Worm (Caenorhabditis elegans) whole organism, L4 larva: ENCODE data around the gene ZK829.3.

Source experiments
- ces-1 ChIP-seq: fragments of 150-350 bp; sonication (generic microtip); optimal IDR thresholded peaks from 4 replicates; lab custom pipeline; 2014; ENCODE audit warnings: missing biosample characterization, missing genetic modification reagents, missing genetic modification characterization
- lin-15B ChIP-seq: fragments of 150-350 bp; sonication (generic microtip); optimal IDR thresholded peaks from 3 replicates; lab custom pipeline; 2014; ENCODE audit warnings: missing biosample characterization, missing genetic modification characterization
- madf-9 ChIP-seq: fragments of 200-800 bp; sonication (Bioruptor generic); conservative IDR thresholded peaks from 2 replicates; pipeline ENCODE4 v1.3.6; 2022; ENCODE audit warnings: missing genetic modification reagents, missing genetic modification characterization, missing compliant biosample characterization
- nhr-102 ChIP-seq: sonication (generic microtip); optimal IDR thresholded peaks from 2 replicates; lab custom pipeline; 2016; ENCODE audit warnings: mild to moderate bottlenecking, missing genetic modification characterization, moderate library complexity, missing compliant biosample characterization
- nhr-76 ChIP-seq: fragments of 150-350 bp; optimal IDR thresholded peaks from 2 replicates; lab custom pipeline; 2014; ENCODE audit warnings: missing biosample characterization, missing genetic modification characterization
- skn-1 ChIP-seq: fragments of 150-350 bp; optimal IDR thresholded peaks from 2 replicates; lab custom pipeline; 2014; ENCODE audit warnings: missing biosample characterization, missing genetic modification characterization
- zag-1 ChIP-seq: fragments of 150-350 bp; optimal IDR thresholded peaks from 2 replicates; lab custom pipeline; 2014; ENCODE audit warnings: missing biosample characterization, missing genetic modification characterization

- no peak for TF ChIP-seq ces-1 (GFP tag; lab: Kevin White, UChicago)
- TF ChIP-seq lin-15B (tag; lab: Kevin White, UChicago), result no peak
- no peak for TF ChIP-seq skn-1
- no peak for TF ChIP-seq zag-1 (tag; lab: Kevin White, UChicago)
- no peak for TF ChIP-seq nhr-76 (tag; lab: Kevin White, UChicago)
- no peak for TF ChIP-seq nhr-102 (tag; lab: Kevin White, UChicago)
- no peak for TF ChIP-seq madf-9 (GFP tag; lab: Robert Waterston, UW)
Measured at ce11 chrIV:11970171-11970570, 24.6 kb upstream of the ZK829.3 start, which contains the start of gene ZK829.9.
